Worm (Caenorhabditis elegans) whole organism, L1 larva: ENCODE data around the gene clec-127.
A peak's percentile ranks its signal among the peaks of the same experiment; 100 is the strongest.

Source experiments
- C16A3.4 ChIP-seq: fragments of 150-350 bp; optimal IDR thresholded peaks from 2 replicates; lab custom pipeline; 2014; ENCODE audit warnings: missing biosample characterization, missing genetic modification characterization
- C34B4.2 ChIP-seq: sonication (generic microtip); optimal IDR thresholded peaks from 2 replicates; lab custom pipeline; 2017; ENCODE audit warnings: mild to moderate bottlenecking, missing genetic modification characterization, missing compliant biosample characterization
- F16B12.6 ChIP-seq: fragments of 150-350 bp; optimal IDR thresholded peaks from 2 replicates; lab custom pipeline; 2014; ENCODE audit warnings: missing biosample characterization, missing genetic modification characterization
- aha-1 ChIP-seq: fragments of 150-350 bp; optimal IDR thresholded peaks from 2 replicates; lab custom pipeline; 2014; ENCODE audit warnings: missing biosample characterization, missing genetic modification characterization
- alr-1 ChIP-seq: fragments of 200-800 bp; sonication (Bioruptor generic); optimal IDR thresholded peaks from 2 replicates; lab custom pipeline; 2018; ENCODE audit warnings: borderline replicate concordance, mild to moderate bottlenecking, missing genetic modification characterization, missing compliant biosample characterization
- aly-2 ChIP-seq: fragments of 150-350 bp; optimal IDR thresholded peaks from 2 replicates; lab custom pipeline; 2014; ENCODE audit warnings: missing biosample characterization, missing genetic modification characterization
- blmp-1 ChIP-seq: fragments of 150-350 bp; optimal IDR thresholded peaks from 2 replicates; lab custom pipeline; 2014; ENCODE audit warnings: missing biosample characterization, missing genetic modification characterization
- ceh-82 ChIP-seq, 3 experiments: fragments of 150-350 bp in 1 of 3; sonication (generic microtip) in 2 of 3; optimal IDR thresholded peaks; 2 replicates each; lab custom pipeline; 2014 to 2017; ENCODE audit warnings: missing biosample characterization in 3 of 3, missing genetic modification characterization in 3 of 3
- ceh-88 ChIP-seq: fragments of 200-800 bp; sonication (Bioruptor generic); IDR thresholded peaks from 2 replicates; pipeline ENCODE4 v1.3.6; 2022; ENCODE audit warnings: missing genetic modification characterization, missing compliant biosample characterization
- ceh-90 ChIP-seq: sonication (generic microtip); optimal IDR thresholded peaks from 2 replicates; lab custom pipeline; 2016; ENCODE audit warnings: missing genetic modification characterization, missing compliant biosample characterization
- ces-1 ChIP-seq: fragments of 150-350 bp; optimal IDR thresholded peaks from 2 replicates; lab custom pipeline; 2014; ENCODE audit warnings: missing biosample characterization, missing genetic modification reagents, missing genetic modification characterization
- dpl-1 ChIP-seq, 3 experiments: fragments of 150-350 bp in 2 of 3; sonication (generic microtip) in 1 of 3; optimal IDR thresholded peaks; 2 replicates each; lab custom pipeline; 2014 to 2017; ENCODE audit warnings: missing biosample characterization in 3 of 3, missing genetic modification characterization in 3 of 3, missing genetic modification reagents in 3 of 3
- dsc-1 ChIP-seq: sonication (generic microtip); optimal IDR thresholded peaks from 2 replicates; lab custom pipeline; 2016; ENCODE audit warnings: mild to moderate bottlenecking, missing genetic modification characterization, missing compliant biosample characterization
- efl-3 ChIP-seq: fragments of 200-800 bp; sonication (Bioruptor generic); optimal IDR thresholded peaks from 2 replicates; lab custom pipeline; 2018; ENCODE audit warnings: mild to moderate bottlenecking, missing genetic modification characterization, missing compliant biosample characterization
- egl-27 ChIP-seq, 2 experiments: fragments of 150-350 bp in 1 of 2; sonication (generic microtip); optimal IDR thresholded peaks; 3 replicates each; lab custom pipeline; 2017 to 2018; ENCODE audit warnings: missing biosample characterization in 2 of 2, missing genetic modification characterization in 2 of 2, missing genetic modification reagents in 2 of 2
- elt-3 ChIP-seq, 6 experiments: fragments of 150-350 bp in 1 of 6; sonication (generic microtip); optimal IDR thresholded peaks; 2 replicates each; lab custom pipeline; 2017 to 2018; ENCODE audit warnings: missing biosample characterization in 6 of 6, missing genetic modification characterization in 6 of 6, inconsistent platforms in 1 of 6
- fos-1 ChIP-seq: fragments of 150-350 bp; optimal IDR thresholded peaks from 2 replicates; lab custom pipeline; 2014; ENCODE audit warnings: missing biosample characterization, missing genetic modification characterization
- hlh-17 ChIP-seq: fragments of 200-800 bp; sonication (Bioruptor generic); optimal IDR thresholded peaks from 2 replicates; lab custom pipeline; 2018; ENCODE audit warnings: missing genetic modification characterization, mild to moderate bottlenecking, missing compliant biosample characterization, moderate library complexity, borderline replicate concordance
- irx-1 ChIP-seq: sonication (generic microtip); optimal IDR thresholded peaks from 2 replicates; lab custom pipeline; 2016; ENCODE audit warnings: missing genetic modification characterization, missing compliant biosample characterization
- lin-14 ChIP-seq: fragments of 200-800 bp; sonication (Bioruptor generic); optimal IDR thresholded peaks from 2 replicates; lab custom pipeline; 2018; ENCODE audit warnings: mild to moderate bottlenecking, missing genetic modification characterization, moderate library complexity, missing compliant biosample characterization
- lin-15B ChIP-seq: fragments of 150-350 bp; sonication (generic microtip); optimal IDR thresholded peaks from 3 replicates; lab custom pipeline; 2014; ENCODE audit warnings: missing biosample characterization, missing genetic modification characterization
- lin-35 ChIP-seq, 2 experiments: fragments of 150-350 bp; optimal IDR thresholded peaks; 2 replicates each; lab custom pipeline; 2014; ENCODE audit warnings: missing biosample characterization in 2 of 2, missing genetic modification characterization in 2 of 2, missing genetic modification reagents in 2 of 2
- lin-39 ChIP-seq: fragments of 150-350 bp; optimal IDR thresholded peaks from 2 replicates; lab custom pipeline; 2014; ENCODE audit warnings: missing biosample characterization, missing genetic modification reagents, missing genetic modification characterization
- lir-3 ChIP-seq: sonication (generic microtip); optimal IDR thresholded peaks from 2 replicates; lab custom pipeline; 2016; ENCODE audit warnings: mild to moderate bottlenecking, missing genetic modification characterization, moderate library complexity, missing compliant biosample characterization; ENCODE audit not compliant: poor library complexity
- mdl-1 ChIP-seq, 2 experiments: fragments of 150-350 bp; optimal IDR thresholded peaks; 2 replicates each; lab custom pipeline; 2014 to 2017; ENCODE audit warnings: missing biosample characterization in 2 of 2, missing genetic modification characterization in 2 of 2, inconsistent platforms in 1 of 2
- nhr-12 ChIP-seq: sonication (generic microtip); optimal IDR thresholded peaks from 2 replicates; lab custom pipeline; 2017; ENCODE audit warnings: missing biosample characterization, missing genetic modification characterization
- nhr-19 ChIP-seq: fragments of 200-800 bp; sonication (Bioruptor generic); conservative IDR thresholded peaks from 2 replicates; pipeline ENCODE4 v1.3.6; 2022; ENCODE audit warnings: missing genetic modification characterization, missing compliant biosample characterization
- nhr-28 ChIP-seq: fragments of 150-350 bp; optimal IDR thresholded peaks from 2 replicates; lab custom pipeline; 2014; ENCODE audit warnings: missing biosample characterization, missing genetic modification characterization
- nhr-71 ChIP-seq: sonication (generic microtip); optimal IDR thresholded peaks from 2 replicates; lab custom pipeline; 2016; ENCODE audit warnings: mild to moderate bottlenecking, missing genetic modification characterization, moderate library complexity, missing compliant biosample characterization
- nhr-76 ChIP-seq: sonication (generic microtip); optimal IDR thresholded peaks from 2 replicates; lab custom pipeline; 2017; ENCODE audit warnings: missing biosample characterization, missing genetic modification characterization
- nhr-84 ChIP-seq: sonication (generic microtip); optimal IDR thresholded peaks from 2 replicates; lab custom pipeline; 2017; ENCODE audit warnings: missing biosample characterization, missing genetic modification characterization
- nhr-85 ChIP-seq: sonication (generic microtip); peaks from one replicate; lab custom pipeline; 2016; ENCODE audit warnings: missing genetic modification characterization, inconsistent platforms, missing compliant biosample characterization
- nhr-90 ChIP-seq: sonication (generic microtip); optimal IDR thresholded peaks from 2 replicates; lab custom pipeline; 2016; ENCODE audit warnings: mild to moderate bottlenecking, missing genetic modification characterization, missing compliant biosample characterization; ENCODE audit not compliant: poor library complexity
- skn-1 ChIP-seq: fragments of 150-350 bp; optimal IDR thresholded peaks from 2 replicates; lab custom pipeline; 2014; ENCODE audit warnings: missing biosample characterization, missing genetic modification characterization
- snu-23 ChIP-seq: sonication (generic microtip); optimal IDR thresholded peaks from 2 replicates; lab custom pipeline; 2016; ENCODE audit warnings: missing genetic modification characterization, missing compliant biosample characterization
- sox-4 ChIP-seq: sonication (generic microtip); optimal IDR thresholded peaks from 2 replicates; lab custom pipeline; 2016; ENCODE audit warnings: missing genetic modification characterization, missing compliant biosample characterization
- tlp-1 ChIP-seq: fragments of 150-350 bp; optimal IDR thresholded peaks from 2 replicates; lab custom pipeline; 2014; ENCODE audit warnings: missing biosample characterization, missing genetic modification characterization
- unc-130 ChIP-seq: fragments of 150-350 bp; optimal IDR thresholded peaks from 2 replicates; lab custom pipeline; 2017; ENCODE audit warnings: missing biosample characterization, missing genetic modification characterization, inconsistent platforms
- unc-98 ChIP-seq: fragments of 200-800 bp; sonication (Bioruptor generic); IDR thresholded peaks from 2 replicates; pipeline ENCODE4 v1.3.6; 2022; ENCODE audit warnings: missing genetic modification characterization, missing compliant biosample characterization
- vab-15 ChIP-seq: sonication (generic microtip); optimal IDR thresholded peaks from 2 replicates; lab custom pipeline; 2017; ENCODE audit warnings: missing genotype, mild to moderate bottlenecking, missing genetic modification characterization, missing compliant biosample characterization
- zag-1 ChIP-seq: fragments of 150-350 bp; optimal IDR thresholded peaks from 2 replicates; lab custom pipeline; 2014; ENCODE audit warnings: missing biosample characterization, missing genetic modification characterization
- ztf-4 ChIP-seq: fragments of 150-350 bp; optimal IDR thresholded peaks from 2 replicates; lab custom pipeline; 2014; ENCODE audit warnings: missing biosample characterization, missing genetic modification characterization

Gene clec-127

ce11 chrII:3561561-3561960 is 7.5 kb downstream of the clec-127 start, which contains the start of gene W10G11.2:
Gene W10G11.2 (minus strand): TSS chrII:3561661.
- TF ChIP-seq unc-130 (tag; lab: Kevin White, UChicago) (no peak), nhr-28 (tag; lab: Kevin White, UChicago) (no peak), vab-15 (tag; lab: Kevin White, UChicago) (no peak), dsc-1 (tag; lab: Kevin White, UChicago) (no peak), dpl-1 (GFP tag; optimal IDR thresholded peaks at IDR 0.05; lab: Kevin White, UChicago) (no peak), C34B4.2 (tag; lab: Kevin White, UChicago) (no peak), nhr-84 (tag; lab: Kevin White, UChicago) (no peak)

DNA sequence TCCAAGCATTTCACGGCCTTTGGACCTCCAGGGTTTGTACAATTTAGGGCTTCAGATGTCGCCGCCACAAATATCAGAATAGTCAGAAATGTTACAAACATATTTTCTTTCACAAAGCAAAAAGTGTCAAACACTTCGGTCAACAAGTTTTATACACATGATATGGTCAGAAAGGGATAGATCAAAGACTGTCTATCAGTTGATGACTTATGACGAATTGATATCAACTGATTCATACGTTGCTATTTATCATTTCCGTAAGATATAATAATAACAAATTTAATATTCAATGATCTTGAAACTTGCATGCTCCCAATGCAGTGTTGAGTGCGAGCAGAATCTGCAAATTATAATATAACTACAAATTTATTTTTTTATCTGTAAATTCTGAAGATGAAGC is 8.4 kb downstream of the clec-127 start, which contains the start of gene W10G11.1:
Gene W10G11.1 (minus strand): TSS at position 101 of the 400 bp plus-strand sequence.
- no peak for TF ChIP-seq nhr-71 (tag; lab: Kevin White, UChicago)
- no peak for TF ChIP-seq lir-3 (tag; lab: Kevin White, UChicago)
- TF ChIP-seq nhr-19 (GFP tag; lab: Robert Waterston, UW): no peak
- TF ChIP-seq dpl-1 (GFP tag; optimal IDR thresholded peaks at IDR 0.05; lab: Kevin White, UChicago): no peak
- no peak for TF ChIP-seq ceh-82 (tag; optimal IDR thresholded peaks at IDR 0.05; lab: Kevin White, UChicago)
- no peak for TF ChIP-seq alr-1 (tag; lab: Kevin White, UChicago)
- no peak for TF ChIP-seq ztf-4 (tag; lab: Kevin White, UChicago)
- TF ChIP-seq nhr-90: no peak
- no peak for TF ChIP-seq unc-130 (tag; lab: Kevin White, UChicago)
- TF ChIP-seq C16A3.4: no peak
- TF ChIP-seq mdl-1 (tag; optimal IDR thresholded peaks at IDR 0.05; lab: Kevin White, UChicago): no peak
- TF ChIP-seq F16B12.6 (tag; lab: Kevin White, UChicago): no peak
- no peak for TF ChIP-seq lin-35 (GFP tag; optimal IDR thresholded peaks at IDR 0.05; lab: Kevin White, UChicago)
- TF ChIP-seq lin-14 (GFP tag; lab: Kevin White, UChicago): no peak
- TF ChIP-seq nhr-12: no peak
- TF ChIP-seq egl-27 (tag; optimal IDR thresholded peaks at IDR 0.05; lab: Kevin White, UChicago): no peak
- TF ChIP-seq lin-15B (tag; lab: Kevin White, UChicago): no peak
- TF ChIP-seq snu-23 (GFP tag; lab: Kevin White, UChicago): no peak

DNA sequence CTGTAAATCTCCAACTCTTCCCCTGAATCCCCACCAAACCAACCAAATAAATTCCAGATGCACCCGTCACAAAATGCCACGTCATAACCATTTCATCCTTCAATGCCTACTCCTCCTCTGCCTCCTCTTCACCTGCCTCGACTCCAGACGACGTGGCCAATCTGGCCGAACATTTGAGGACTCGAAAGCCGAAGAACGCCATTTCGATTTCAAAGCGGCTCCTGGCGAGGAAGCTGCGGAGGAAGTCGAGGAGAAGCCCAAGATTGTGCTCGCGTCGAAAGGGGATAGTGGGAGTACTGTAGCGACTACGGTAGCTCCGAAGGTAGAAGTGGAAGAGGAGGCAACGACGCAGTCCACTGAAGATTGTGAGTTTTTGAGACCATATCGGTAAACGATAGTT is 11.6 kb downstream of the clec-127 start, which contains the start of gene lgc-45:
Gene lgc-45 (plus strand): TSS at position 56 of the 400 bp plus-strand sequence.
- TF ChIP-seq ztf-4 (tag; lab: Kevin White, UChicago) (no peak), unc-98 (GFP tag; lab: Robert Waterston, UW) (no peak), aha-1 (tag; lab: Kevin White, UChicago) (no peak), F16B12.6 (tag; lab: Kevin White, UChicago) (no peak), hlh-17 (GFP tag; lab: Kevin White, UChicago) (no peak), irx-1 (tag; lab: Kevin White, UChicago) (no peak), tlp-1 (tag; lab: Kevin White, UChicago) (no peak), nhr-19 (GFP tag; lab: Robert Waterston, UW) (no peak), lin-39 (no peak), ceh-82 (tag; optimal IDR thresholded peaks at IDR 0.05; lab: Kevin White, UChicago) (no peak), zag-1 (no peak), fos-1 (tag; lab: Kevin White, UChicago) (no peak), nhr-76 (no peak), sox-4 (tag; lab: Kevin White, UChicago) (no peak), aly-2 (tag; lab: Kevin White, UChicago) (no peak)

- TF ChIP-seq fos-1 (tag; lab: Kevin White, UChicago) (no peak), egl-27 (tag; optimal IDR thresholded peaks at IDR 0.05; lab: Kevin White, UChicago) (no peak), nhr-85 (tag; lab: Kevin White, UChicago) (no peak), blmp-1 (tag; lab: Kevin White, UChicago) (peak; percentile 68), C16A3.4 (no peak), hlh-17 (GFP tag; lab: Kevin White, UChicago) (no peak), skn-1 (tag; lab: Kevin White, UChicago) (no peak), vab-15 (tag; lab: Kevin White, UChicago) (no peak), elt-3 (tag; optimal IDR thresholded peaks at IDR 0.05; lab: Kevin White, UChicago) (peak in 4 of 6 experiments; percentile 10 to 78 (median 48)), ceh-88 (GFP tag; lab: Robert Waterston, UW) (no peak), lin-14 (GFP tag; lab: Kevin White, UChicago) (peak; percentile 13), ceh-90 (no peak), efl-3 (GFP tag; lab: Kevin White, UChicago) (no peak), ces-1 (GFP tag; lab: Kevin White, UChicago) (no peak), lin-35 (GFP tag; optimal IDR thresholded peaks at IDR 0.05; lab: Kevin White, UChicago) (no peak)
- TF ChIP-seq, all 84 proteins: peak for 3
Observed at ce11 chrII:3556584-3556983, 12.4 kb downstream of the clec-127 start.
